Fruit fly (Drosophila melanogaster): ENCODE results near the gene CG12355.

DNA sequence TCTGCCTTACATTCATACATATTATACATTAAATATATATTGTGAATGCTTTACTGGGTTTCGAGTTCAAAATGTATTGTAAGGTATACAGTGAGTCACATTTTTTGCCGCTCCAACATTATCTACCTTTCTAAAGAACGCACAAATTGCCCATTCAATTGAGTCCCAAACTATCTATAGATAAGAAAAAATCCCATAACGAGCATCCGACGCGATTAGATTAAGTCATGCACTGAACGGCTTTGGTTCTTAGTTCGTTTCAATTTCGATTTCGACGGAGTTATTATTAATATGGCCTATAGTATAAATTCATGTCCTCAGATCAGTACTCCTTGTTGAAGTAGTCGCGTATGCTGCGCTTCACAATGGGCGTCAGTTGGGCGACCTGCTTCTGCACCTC lies 22.2 kb upstream of the CG12355 start:
- TF ChIP-seq Hr78 (GFP tag; optimal IDR thresholded peaks at IDR 0.05) (no peak), Myc (optimal IDR thresholded peaks at IDR 0.05) (no peak), Hnf4 (GFP tag; optimal IDR thresholded peaks at IDR 0.05) (no peak), br (GFP tag; optimal IDR thresholded peaks at IDR 0.05) (no peak), tai (GFP tag; optimal IDR thresholded peaks at IDR 0.05) (no peak)

All from whole organism, wandering third instar larva.